Worm (Caenorhabditis elegans): ENCODE measurements around the gene srt-69.

- TF ChIP-seq ceh-82 (tag; optimal IDR thresholded peaks at IDR 0.05), result no peak
- TF ChIP-seq lin-39 (tag; optimal IDR thresholded peaks at IDR 0.05), result no peak
- no peak for TF ChIP-seq pqm-1 (tag; optimal IDR thresholded peaks at IDR 0.05)
These were observed 26.1 kb downstream of the srt-69 start, which contains the start of gene C52A10.3 for ce11 chrV:5239404-5239803.
